Worm (Caenorhabditis elegans) whole organism, young adult: ENCODE data around the gene W06G6.20.

Experiments used
- akir-1 ChIP-seq: fragments of 200-800 bp; sonication (Bioruptor generic); optimal IDR thresholded peaks from 2 replicates; lab custom pipeline; 2018; ENCODE audit warnings: mild to moderate bottlenecking, missing genetic modification characterization, moderate library complexity, missing compliant biosample characterization
- ceh-91 ChIP-seq: fragments of 200-800 bp; sonication (Bioruptor generic); IDR thresholded peaks from 2 replicates; pipeline ENCODE4 v1.3.6; 2022; ENCODE audit warnings: missing genetic modification reagents, missing genetic modification characterization, missing compliant biosample characterization
- madf-6 ChIP-seq: fragments of 200-800 bp; sonication (Bioruptor generic); IDR thresholded peaks from 2 replicates; pipeline ENCODE4 v1.3.6; 2022; ENCODE audit warnings: missing genetic modification reagents, missing genetic modification characterization, missing compliant biosample characterization
- nfya-1 ChIP-seq: sonication (generic microtip); optimal IDR thresholded peaks from 2 replicates; lab custom pipeline; 2017; ENCODE audit warnings: antibody characterized with exemption, missing compliant biosample characterization, missing genetic modification characterization, borderline replicate concordance; ENCODE audit not compliant: insufficient read depth
- pha-4 ChIP-seq: fragments of 150-350 bp; sonication (generic microtip); optimal IDR thresholded peaks from 2 replicates; lab custom pipeline; 2014; ENCODE audit warnings: missing biosample characterization, missing genetic modification reagents, missing genetic modification characterization
- rpc-1 ChIP-seq, 2 experiments: fragments of 150-350 bp in 1 of 2; sonication (generic microtip) in 1 of 2; optimal IDR thresholded peaks; 2 replicates each; lab custom pipeline; 2014 to 2018; ENCODE audit warnings: missing biosample characterization in 1 of 2, missing genetic modification characterization in 1 of 2, missing genetic modification reagents in 1 of 2, missing genotype in 1 of 2
- unc-62 ChIP-seq: fragments of 150-350 bp; optimal IDR thresholded peaks from 2 replicates; lab custom pipeline; 2014; ENCODE audit warnings: missing biosample characterization, missing genetic modification reagents, missing genetic modification characterization
- ztf-18 ChIP-seq: sonication (generic microtip); optimal IDR thresholded peaks from 2 replicates; lab custom pipeline; 2016; ENCODE audit warnings: missing genotype, mild to moderate bottlenecking, missing genetic modification characterization, missing compliant biosample characterization
- ztf-3 ChIP-seq: fragments of 200-800 bp; sonication (Bioruptor generic); optimal IDR thresholded peaks from 2 replicates; lab custom pipeline; 2018; ENCODE audit warnings: mild to moderate bottlenecking, missing genetic modification characterization, missing compliant biosample characterization

ce11 chrV:16692988-16693387 lies 44.8 kb upstream of the W06G6.20 start:
- TF ChIP-seq ztf-3 (GFP tag; lab: Kevin White, UChicago) (no peak), nfya-1 (tag; lab: Kevin White, UChicago) (no peak), akir-1 (no peak), unc-62 (GFP tag; lab: Kevin White, UChicago) (no peak), madf-6 (GFP tag; lab: Robert Waterston, UW) (no peak), rpc-1 (optimal IDR thresholded peaks at IDR 0.05; lab: Kevin White, UChicago) (no peak), rpc-1 (tag; optimal IDR thresholded peaks at IDR 0.05; lab: Kevin White, UChicago) (no peak), pha-4 (tag; lab: Kevin White, UChicago) (no peak), ztf-18 (tag; lab: Kevin White, UChicago) (no peak), ceh-91 (no peak)
